Worm (Caenorhabditis elegans) whole organism, L4 larva: ENCODE data around the gene F21E9.2.
A peak's percentile ranks its signal among the peaks of the same experiment; 100 is the strongest.

Experiments used
- D1046.2 ChIP-seq: fragments of 200-800 bp; sonication (Bioruptor generic); IDR thresholded peaks from 2 replicates; pipeline ENCODE4 v1.3.6; 2022; ENCODE audit warnings: missing genetic modification characterization, missing compliant biosample characterization
- T20F7.1 ChIP-seq: fragments of 200-800 bp; sonication (Bioruptor generic); optimal IDR thresholded peaks from 2 replicates; lab custom pipeline; 2018; ENCODE audit warnings: mild to moderate bottlenecking, missing genetic modification characterization, missing compliant biosample characterization
- T26A8.4 ChIP-seq: fragments of 200-800 bp; sonication (Bioruptor generic); IDR thresholded peaks from 2 replicates; pipeline ENCODE4 v1.3.6; 2022; ENCODE audit warnings: missing genetic modification characterization, missing compliant biosample characterization
- Y5F2A.4 ChIP-seq: fragments of 200-800 bp; sonication (Bioruptor generic); optimal IDR thresholded peaks from 2 replicates; lab custom pipeline; 2018; ENCODE audit warnings: mild to moderate bottlenecking, missing genetic modification characterization, missing compliant biosample characterization
- arid-1 ChIP-seq: fragments of 200-800 bp; sonication (Bioruptor generic); conservative IDR thresholded peaks from 2 replicates; pipeline ENCODE4 v1.3.6; 2022; ENCODE audit warnings: missing genetic modification reagents, missing genetic modification characterization, missing compliant biosample characterization
- attf-4 ChIP-seq: sonication (generic microtip); optimal IDR thresholded peaks from 3 replicates; lab custom pipeline; 2017; ENCODE audit warnings: missing biosample characterization, missing genetic modification characterization
- ceh-20 ChIP-seq: fragments of 200-800 bp; sonication (Bioruptor generic); IDR thresholded peaks from 2 replicates; pipeline ENCODE4 v1.3.6; 2022; ENCODE audit warnings: missing genetic modification reagents, missing genetic modification characterization, missing compliant biosample characterization
- ceh-28 ChIP-seq: fragments of 150-350 bp; optimal IDR thresholded peaks from 2 replicates; lab custom pipeline; 2014; ENCODE audit warnings: missing biosample characterization, missing genetic modification reagents, missing genetic modification characterization
- ctbp-1 ChIP-seq: fragments of 200-800 bp; sonication (Bioruptor generic); IDR thresholded peaks from 2 replicates; pipeline ENCODE4 v1.3.6; 2022; ENCODE audit warnings: missing genetic modification reagents, missing genetic modification characterization, missing compliant biosample characterization
- daf-12 ChIP-seq: fragments of 150-350 bp; optimal IDR thresholded peaks from 2 replicates; lab custom pipeline; 2014; ENCODE audit warnings: missing biosample characterization, missing genetic modification reagents, missing genetic modification characterization
- daf-16 ChIP-seq, 3 experiments: sonication (generic microtip); optimal IDR thresholded peaks; 2 replicates each; lab custom pipeline; 2016 to 2017; ENCODE audit warnings: missing genetic modification characterization in 3 of 3, missing genetic modification reagents in 3 of 3, mild to moderate bottlenecking in 2 of 3, missing compliant biosample characterization in 2 of 3, missing biosample characterization in 1 of 3, moderate library complexity in 1 of 3
- daf-8 ChIP-seq: fragments of 200-800 bp; sonication (Bioruptor generic); IDR thresholded peaks from 2 replicates; pipeline ENCODE4 v1.3.6; 2022; ENCODE audit warnings: missing genetic modification characterization, missing compliant biosample characterization
- dmd-6 ChIP-seq: fragments of 200-800 bp; sonication (Bioruptor generic); IDR thresholded peaks from 2 replicates; pipeline ENCODE4 v1.3.6; 2022; ENCODE audit warnings: missing genetic modification reagents, missing genetic modification characterization, missing compliant biosample characterization
- dve-1 ChIP-seq: sonication (generic microtip); optimal IDR thresholded peaks from 2 replicates; lab custom pipeline; 2017; ENCODE audit warnings: antibody characterized with exemption, mild to moderate bottlenecking, missing genetic modification characterization, missing compliant biosample characterization; ENCODE audit not compliant: insufficient read depth
- egl-43 ChIP-seq: fragments of 200-800 bp; sonication (Bioruptor generic); IDR thresholded peaks from 2 replicates; pipeline ENCODE4 v1.3.6; 2022; ENCODE audit warnings: missing genetic modification reagents, missing genetic modification characterization, missing compliant biosample characterization
- fos-1 ChIP-seq: fragments of 150-350 bp; optimal IDR thresholded peaks from 2 replicates; lab custom pipeline; 2014; ENCODE audit warnings: missing biosample characterization, missing genetic modification characterization
- hif-1 ChIP-seq, 2 experiments: sonication (generic microtip); optimal IDR thresholded peaks; 2 replicates each; lab custom pipeline; 2016 to 2017; ENCODE audit warnings: missing compliant biosample characterization in 2 of 2, missing genetic modification characterization in 2 of 2, missing genetic modification reagents in 2 of 2, missing genotype in 2 of 2, mild to moderate bottlenecking in 1 of 2
- hlh-11 ChIP-seq: fragments of 200-800 bp; sonication (Bioruptor generic); optimal IDR thresholded peaks from 2 replicates; lab custom pipeline; 2018; ENCODE audit warnings: mild to moderate bottlenecking, missing genetic modification characterization, missing compliant biosample characterization
- hlh-30 ChIP-seq: sonication (generic microtip); optimal IDR thresholded peaks from 2 replicates; lab custom pipeline; 2017; ENCODE audit warnings: antibody characterized with exemption, mild to moderate bottlenecking, missing genetic modification characterization, missing compliant biosample characterization; ENCODE audit not compliant: insufficient read depth
- lin-29 ChIP-seq: fragments of 200-800 bp; sonication (Bioruptor generic); IDR thresholded peaks from 2 replicates; pipeline ENCODE4 v1.3.6; 2022; ENCODE audit warnings: missing genetic modification reagents, missing genetic modification characterization, missing compliant biosample characterization
- lir-3 ChIP-seq: sonication (generic microtip); optimal IDR thresholded peaks from 2 replicates; lab custom pipeline; 2016; ENCODE audit warnings: mild to moderate bottlenecking, missing genetic modification characterization, missing compliant biosample characterization
- madf-5 ChIP-seq, 2 experiments: fragments of 200-800 bp; sonication (Bioruptor generic); IDR thresholded peaks; 2 replicates each; pipeline ENCODE4 v1.3.6; 2022; ENCODE audit warnings: missing compliant biosample characterization in 2 of 2, missing genetic modification characterization in 2 of 2
- mdl-1 ChIP-seq, 2 experiments: fragments of 150-350 bp in 1 of 2; sonication (generic microtip) in 1 of 2; optimal IDR thresholded peaks; 2 replicates each; lab custom pipeline; 2014 to 2017; ENCODE audit warnings: missing biosample characterization in 2 of 2, missing genetic modification characterization in 2 of 2
- mdt-29 ChIP-seq: fragments of 200-800 bp; sonication (Bioruptor generic); IDR thresholded peaks from 2 replicates; pipeline ENCODE4 v1.3.6; 2022; ENCODE audit warnings: missing genetic modification reagents, missing genetic modification characterization, missing compliant biosample characterization
- mep-1 ChIP-seq: fragments of 150-350 bp; sonication (generic microtip); optimal IDR thresholded peaks from 3 replicates; lab custom pipeline; 2014; ENCODE audit warnings: missing biosample characterization, missing genetic modification characterization
- mes-2 ChIP-seq: sonication (generic microtip); optimal IDR thresholded peaks from 2 replicates; lab custom pipeline; 2016; ENCODE audit warnings: missing genotype, mild to moderate bottlenecking, missing genetic modification characterization, missing compliant biosample characterization; ENCODE audit not compliant: poor library complexity, severe bottlenecking
- mxl-2 ChIP-seq: fragments of 200-800 bp; sonication (Bioruptor generic); conservative IDR thresholded peaks from 2 replicates; pipeline ENCODE4 v1.3.6; 2022; ENCODE audit warnings: missing genetic modification reagents, missing genetic modification characterization, missing compliant biosample characterization
- nhr-10 ChIP-seq: fragments of 150-350 bp; optimal IDR thresholded peaks from 2 replicates; lab custom pipeline; 2014; ENCODE audit warnings: missing biosample characterization, missing genetic modification characterization
- nhr-102 ChIP-seq: sonication (generic microtip); optimal IDR thresholded peaks from 2 replicates; lab custom pipeline; 2016; ENCODE audit warnings: mild to moderate bottlenecking, missing genetic modification characterization, moderate library complexity, missing compliant biosample characterization
- nhr-28 ChIP-seq: fragments of 150-350 bp; optimal IDR thresholded peaks from 2 replicates; lab custom pipeline; 2014; ENCODE audit warnings: missing biosample characterization, missing genetic modification characterization
- nhr-41 ChIP-seq: fragments of 200-800 bp; sonication (Bioruptor generic); IDR thresholded peaks from 2 replicates; pipeline ENCODE4 v1.3.6; 2022; ENCODE audit warnings: missing genetic modification reagents, missing genetic modification characterization, missing compliant biosample characterization
- nhr-48 ChIP-seq: sonication (generic microtip); optimal IDR thresholded peaks from 2 replicates; lab custom pipeline; 2016; ENCODE audit warnings: mild to moderate bottlenecking, missing genetic modification characterization, missing compliant biosample characterization
- nhr-76 ChIP-seq: fragments of 150-350 bp; optimal IDR thresholded peaks from 2 replicates; lab custom pipeline; 2014; ENCODE audit warnings: missing biosample characterization, missing genetic modification characterization
- nhr-77 ChIP-seq: fragments of 150-350 bp; optimal IDR thresholded peaks from 2 replicates; lab custom pipeline; 2014; ENCODE audit warnings: missing biosample characterization, missing genetic modification characterization
- pha-4 ChIP-seq, 2 experiments: fragments of 150-350 bp in 1 of 2; fragments of 200-800 bp in 1 of 2; sonication (Bioruptor generic) in 1 of 2; IDR thresholded peaks in 1 of 2; optimal IDR thresholded peaks in 1 of 2; 2 replicates each; pipeline versions ENCODE4 v1.3.6 to Lab custom; 2014 to 2022; ENCODE audit warnings: missing genetic modification characterization in 2 of 2, missing genetic modification reagents in 2 of 2, missing biosample characterization in 1 of 2, missing compliant biosample characterization in 1 of 2
- php-3 ChIP-seq: fragments of 200-800 bp; sonication (Bioruptor generic); IDR thresholded peaks from 2 replicates; pipeline ENCODE4 v1.3.6; 2022; ENCODE audit warnings: missing genetic modification reagents, missing genetic modification characterization, missing compliant biosample characterization
- pqm-1 ChIP-seq: sonication (generic microtip); optimal IDR thresholded peaks from 2 replicates; lab custom pipeline; 2017; ENCODE audit warnings: missing biosample characterization, missing genetic modification characterization
- saeg-2 ChIP-seq: fragments of 200-800 bp; sonication (Bioruptor generic); IDR thresholded peaks from 2 replicates; pipeline ENCODE4 v1.3.6; 2022; ENCODE audit warnings: missing genetic modification reagents, missing genetic modification characterization, missing compliant biosample characterization
- spr-1 ChIP-seq: sonication (generic microtip); optimal IDR thresholded peaks from 2 replicates; lab custom pipeline; 2016; ENCODE audit warnings: mild to moderate bottlenecking, missing genetic modification characterization, missing compliant biosample characterization
- tra-1 ChIP-seq: fragments of 200-800 bp; sonication (Bioruptor generic); IDR thresholded peaks from 2 replicates; pipeline ENCODE4 v1.3.6; 2022; ENCODE audit warnings: missing genetic modification reagents, missing genetic modification characterization, missing compliant biosample characterization
- unc-62 ChIP-seq, 3 experiments: fragments of 150-350 bp in 1 of 3; sonication (generic microtip); optimal IDR thresholded peaks in 2 of 3; peaks in 1 of 3; 1 replicate in 1 of 3; 2 replicates in 2 of 3; lab custom pipeline; 2014 to 2017; ENCODE audit warnings: missing biosample characterization in 3 of 3, missing genetic modification characterization in 3 of 3, missing genetic modification reagents in 3 of 3, missing genotype in 1 of 3
- zfp-3 ChIP-seq: fragments of 200-800 bp; sonication (Bioruptor generic); conservative IDR thresholded peaks from 2 replicates; pipeline ENCODE4 v1.3.6; 2022; ENCODE audit warnings: missing genetic modification reagents, missing genetic modification characterization, missing compliant biosample characterization
- zip-2 ChIP-seq: fragments of 150-350 bp; optimal IDR thresholded peaks from 2 replicates; lab custom pipeline; 2014; ENCODE audit warnings: missing biosample characterization, missing genetic modification characterization
- ztf-11 ChIP-seq: fragments of 150-350 bp; optimal IDR thresholded peaks from 2 replicates; lab custom pipeline; 2014; ENCODE audit warnings: missing biosample characterization, missing genetic modification characterization
- ztf-7 ChIP-seq: fragments of 150-350 bp; optimal IDR thresholded peaks from 2 replicates; lab custom pipeline; 2014; ENCODE audit warnings: missing biosample characterization, missing genetic modification characterization

F21E9.2 gene

DNA sequence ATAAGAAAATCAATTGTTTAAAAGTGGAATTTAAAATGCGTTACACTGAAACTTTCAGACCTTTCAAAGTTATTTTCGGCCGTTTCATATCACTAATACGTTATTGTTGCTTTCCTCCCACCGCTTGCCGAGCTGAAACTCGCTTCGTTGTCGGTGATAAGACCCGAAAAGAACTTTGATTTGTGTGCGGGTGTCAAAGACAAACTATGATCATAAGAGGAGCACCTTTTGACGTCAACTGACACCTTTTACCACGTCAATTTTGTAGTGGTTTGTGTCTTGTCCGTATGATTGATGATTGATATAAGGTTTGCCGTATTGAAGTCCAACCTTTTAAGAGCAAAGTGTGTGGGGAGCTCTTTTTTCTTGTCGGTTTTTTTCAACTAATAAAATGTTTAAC lies 7.3 kb upstream of the F21E9.2 start, which contains the start of gene ttr-37:
Gene ttr-37 (minus strand): TSS at position 167 of the 400 bp plus-strand sequence.
- no peak for TF ChIP-seq zfp-3
- no peak for TF ChIP-seq lin-29 (GFP tag; lab: Robert Waterston, UW)
- TF ChIP-seq hlh-11 (tag; lab: Kevin White, UChicago), result peak; percentile 91
- TF ChIP-seq dve-1 (tag; lab: Kevin White, UChicago), result peak; percentile 87
- TF ChIP-seq madf-5 (GFP tag; IDR thresholded peaks at IDR 0.05; lab: Robert Waterston, UW), result no peak
- TF ChIP-seq fos-1, result no peak
- TF ChIP-seq hlh-30 (tag; lab: Kevin White, UChicago), result peak; percentile 76
- peak; percentile 49 for TF ChIP-seq nhr-10 (tag; lab: Kevin White, UChicago)
- TF ChIP-seq pqm-1 (tag; lab: Kevin White, UChicago), result peak; percentile 84
- TF ChIP-seq unc-62 (GFP tag; optimal IDR thresholded peaks at IDR 0.05 in 1 of 2; lab: Kevin White, UChicago), result no peak
- no peak for TF ChIP-seq unc-62 (tag; optimal IDR thresholded peaks at IDR 0.05; lab: Kevin White, UChicago)
- no peak for TF ChIP-seq daf-16 (GFP tag; optimal IDR thresholded peaks at IDR 0.05; lab: Kevin White, UChicago)
- peak; percentile 93 for TF ChIP-seq daf-16 (tag; optimal IDR thresholded peaks at IDR 0.05; lab: Kevin White, UChicago)
- TF ChIP-seq zip-2 (tag; lab: Kevin White, UChicago), result no peak
- peak; percentile 85; the same call in 1 of the 2 replicates for TF ChIP-seq tra-1 (GFP tag; lab: Robert Waterston, UW)
- TF ChIP-seq ceh-20 (GFP tag; lab: Robert Waterston, UW), result peak; percentile 80
- TF ChIP-seq nhr-102 (tag; lab: Kevin White, UChicago), result peak; percentile 65
- peak; percentile 45 for TF ChIP-seq mep-1 (tag; lab: Kevin White, UChicago)
- no peak for TF ChIP-seq daf-12 (tag; lab: Kevin White, UChicago)
- TF ChIP-seq hif-1 (tag; optimal IDR thresholded peaks at IDR 0.05; lab: Kevin White, UChicago), result peak in 1 of 2 experiments; percentile 69
- TF ChIP-seq ceh-28, result no peak
- no peak for TF ChIP-seq mxl-2 (GFP tag; lab: Robert Waterston, UW)
- peak; percentile 90 for TF ChIP-seq dmd-6 (GFP tag; lab: Robert Waterston, UW)
- no peak for TF ChIP-seq T26A8.4 (GFP tag; lab: Robert Waterston, UW)
- TF ChIP-seq lir-3, result no peak
- peak; percentile 51 for TF ChIP-seq mes-2 (tag; lab: Kevin White, UChicago)
- TF ChIP-seq nhr-28 (tag; lab: Kevin White, UChicago), result peak; percentile 98
- TF ChIP-seq spr-1 (tag; lab: Kevin White, UChicago), result no peak
- no peak for TF ChIP-seq arid-1 (GFP tag; lab: Robert Waterston, UW)
- peak; percentile 70 for TF ChIP-seq nhr-48 (tag; lab: Kevin White, UChicago)
- TF ChIP-seq D1046.2, result no peak
- TF ChIP-seq egl-43, result no peak
- peak; percentile 44; the same call in 1 of the 2 replicates for TF ChIP-seq saeg-2
- TF ChIP-seq mdt-29, result peak; percentile 61
- TF ChIP-seq ztf-7 (tag; lab: Kevin White, UChicago), result no peak
- TF ChIP-seq attf-4 (tag; lab: Kevin White, UChicago), result no peak
- TF ChIP-seq mdl-1 (tag; optimal IDR thresholded peaks at IDR 0.05; lab: Kevin White, UChicago), result no peak
- TF ChIP-seq nhr-76 (tag; lab: Kevin White, UChicago), result no peak
- TF ChIP-seq nhr-77 (tag; lab: Kevin White, UChicago), result peak; percentile 82
- TF ChIP-seq T20F7.1, result peak; percentile 33
- no peak for TF ChIP-seq daf-8 (GFP tag; lab: Robert Waterston, UW)
- TF ChIP-seq pha-4 (GFP tag; IDR thresholded peaks at IDR 0.05; lab: Robert Waterston, UW), result no peak
- TF ChIP-seq pha-4 (tag; optimal IDR thresholded peaks at IDR 0.05; lab: Kevin White, UChicago), result no peak
- no peak for TF ChIP-seq Y5F2A.4 (GFP tag; lab: Kevin White, UChicago)
- TF ChIP-seq ctbp-1, result no peak
- peak; percentile 97 for TF ChIP-seq php-3
- TF ChIP-seq nhr-41, result no peak
- no peak for TF ChIP-seq ztf-11 (tag; lab: Kevin White, UChicago)
